Worm (Caenorhabditis elegans): ENCODE data around the gene clec-181.

clec-181 gene

DNA sequence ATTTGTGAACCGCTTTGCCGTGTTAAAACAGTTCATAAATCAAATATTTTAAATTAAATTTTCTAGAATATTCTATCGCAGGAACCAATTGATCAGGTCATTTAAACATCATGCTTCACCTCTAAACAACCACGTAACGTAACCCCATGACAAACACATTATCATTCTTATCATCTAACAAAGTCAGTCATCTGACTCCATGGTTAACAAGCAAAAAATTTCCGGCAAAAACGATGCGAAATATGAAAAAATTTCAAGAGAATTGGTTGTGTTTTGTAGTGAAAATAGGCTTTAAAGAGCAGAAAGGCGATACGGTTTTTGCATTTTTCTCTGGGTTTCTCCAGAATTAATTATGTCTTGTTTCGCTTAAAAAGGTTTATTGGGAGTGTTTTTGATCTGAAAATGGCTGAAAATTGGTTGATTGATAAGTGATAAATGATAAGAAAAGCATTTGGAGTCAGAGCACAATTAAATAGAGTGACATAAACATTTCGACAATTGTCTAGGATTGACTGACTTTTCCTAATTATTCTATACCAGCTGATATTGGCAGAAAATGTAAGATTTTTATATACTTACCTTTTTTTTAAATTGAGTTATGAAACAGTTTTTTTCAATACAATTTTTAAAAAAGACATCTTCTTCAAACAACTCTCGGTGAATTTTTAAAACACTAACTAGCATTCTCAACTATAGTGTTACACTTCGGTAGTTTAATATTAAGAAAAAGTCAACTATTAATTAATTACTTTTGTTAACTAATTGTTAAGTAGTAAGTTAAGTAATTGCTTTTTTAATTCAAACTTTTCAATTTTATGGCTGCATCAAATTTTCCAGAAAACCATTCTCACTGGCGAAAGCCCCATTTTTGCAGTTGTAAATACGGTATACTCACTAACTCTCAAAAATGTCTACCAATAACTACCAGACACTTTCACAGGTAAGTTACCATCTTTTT is 10.5 kb upstream of the clec-181 start, which contains the start of gene catp-7:
catp-7 (plus strand) TSS at position 908 of the 958 bp plus-strand sequence.
- TF ChIP-seq elt-3 (tag; optimal IDR thresholded peaks at IDR 0.05) (no peak), nhr-11 (tag; optimal IDR thresholded peaks at IDR 0.05) (no peak), ceh-28 (tag; optimal IDR thresholded peaks at IDR 0.05) (no peak), ceh-9 (tag; optimal IDR thresholded peaks at IDR 0.05) (no peak), aly-2 (tag; optimal IDR thresholded peaks at IDR 0.05) (no peak), eor-1 (tag; optimal IDR thresholded peaks at IDR 0.05) (no peak), lin-39 (tag; optimal IDR thresholded peaks at IDR 0.05) (no peak), jun-1 (tag; optimal IDR thresholded peaks at IDR 0.05) (peak; percentile 49), unc-62 (GFP tag; optimal IDR thresholded peaks at IDR 0.05) (no peak), nhr-28 (tag; optimal IDR thresholded peaks at IDR 0.05) (no peak), zag-1 (tag; optimal IDR thresholded peaks at IDR 0.05) (no peak), pha-4 (tag; optimal IDR thresholded peaks at IDR 0.05) (peak; percentile 51), daf-12 (tag; optimal IDR thresholded peaks at IDR 0.05) (no peak), mdl-1 (tag; optimal IDR thresholded peaks at IDR 0.05) (no peak), pqm-1 (tag; optimal IDR thresholded peaks at IDR 0.05) (peak; percentile 93), nfya-1 (tag; optimal IDR thresholded peaks at IDR 0.05; ENCODE audit: insufficient read depth) (no peak), skn-1 (tag; optimal IDR thresholded peaks at IDR 0.05) (peak; percentile 67), elt-2 (tag; optimal IDR thresholded peaks at IDR 0.05) (peak; percentile 97), nhr-43 (tag; optimal IDR thresholded peaks at IDR 0.05; ENCODE audit: poor library complexity, severe bottlenecking) (no peak), tbx-2 (tag; optimal IDR thresholded peaks at IDR 0.05) (no peak), ztf-11 (tag; optimal IDR thresholded peaks at IDR 0.05) (no peak), R02D3.7 (tag; optimal IDR thresholded peaks at IDR 0.05) (no peak), mml-1 (tag; optimal IDR thresholded peaks at IDR 0.05) (no peak)

DNA sequence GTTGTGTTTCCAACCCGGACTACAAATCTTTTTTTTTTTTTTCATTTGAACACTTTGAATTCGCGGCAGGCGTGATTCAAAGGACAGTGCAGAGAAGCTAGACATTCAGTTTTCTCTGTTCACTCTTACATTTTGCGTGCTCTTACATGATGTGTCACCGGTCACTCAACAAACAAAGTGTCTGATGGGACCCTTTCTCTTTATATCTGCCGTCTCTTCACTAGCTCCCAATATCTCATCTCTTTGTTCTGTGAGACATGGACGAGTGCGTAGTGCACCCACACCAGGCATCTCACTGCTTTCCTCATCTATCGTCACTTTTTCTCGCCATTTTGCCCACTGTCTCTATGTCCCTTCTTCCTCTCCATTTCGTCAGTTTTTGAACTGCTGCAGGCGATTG is 8.8 kb upstream of the clec-181 start:
- TF ChIP-seq elt-2 (tag; optimal IDR thresholded peaks at IDR 0.05) (no peak), ZK546.5 (tag; optimal IDR thresholded peaks at IDR 0.05) (no peak), daf-12 (tag; optimal IDR thresholded peaks at IDR 0.05) (no peak), pha-4 (tag; optimal IDR thresholded peaks at IDR 0.05) (peak; percentile 40), elt-3 (tag; optimal IDR thresholded peaks at IDR 0.05) (no peak), nfya-1 (tag; optimal IDR thresholded peaks at IDR 0.05; ENCODE audit: insufficient read depth) (peak; percentile 49), pqm-1 (tag; optimal IDR thresholded peaks at IDR 0.05) (peak; percentile 29), ceh-9 (tag; optimal IDR thresholded peaks at IDR 0.05) (no peak), nhr-28 (tag; optimal IDR thresholded peaks at IDR 0.05) (no peak), nhr-25 (tag; optimal IDR thresholded peaks at IDR 0.05) (no peak), nhr-67 (tag; optimal IDR thresholded peaks at IDR 0.05) (no peak), lin-15B (tag; optimal IDR thresholded peaks at IDR 0.05) (peak; percentile 59), eor-1 (tag; optimal IDR thresholded peaks at IDR 0.05) (no peak), nhr-11 (tag; optimal IDR thresholded peaks at IDR 0.05) (no peak), ceh-82 (tag; optimal IDR thresholded peaks at IDR 0.05) (peak; percentile 54), fkh-10 (GFP tag; optimal IDR thresholded peaks at IDR 0.05) (no peak), lin-39 (tag; optimal IDR thresholded peaks at IDR 0.05) (peak; percentile 75), fkh-2 (tag; optimal IDR thresholded peaks at IDR 0.05) (no peak), elt-1 (tag; optimal IDR thresholded peaks at IDR 0.05) (peak; percentile 14), jun-1 (tag; optimal IDR thresholded peaks at IDR 0.05) (peak; percentile 59), fos-1 (tag; optimal IDR thresholded peaks at IDR 0.05) (peak; percentile 23), ceh-28 (tag; optimal IDR thresholded peaks at IDR 0.05) (peak; percentile 17), skn-1 (tag; optimal IDR thresholded peaks at IDR 0.05) (no peak), mml-1 (tag; optimal IDR thresholded peaks at IDR 0.05) (no peak), egl-27 (tag; optimal IDR thresholded peaks at IDR 0.05) (no peak), mdl-1 (tag; optimal IDR thresholded peaks at IDR 0.05) (no peak), egl-5 (tag; optimal IDR thresholded peaks at IDR 0.05) (no peak), aly-2 (tag; optimal IDR thresholded peaks at IDR 0.05) (no peak), nhr-12 (tag; optimal IDR thresholded peaks at IDR 0.05) (no peak), nhr-237 (tag; optimal IDR thresholded peaks at IDR 0.05) (no peak), hmg-11 (tag; optimal IDR thresholded peaks at IDR 0.05) (peak; percentile 80), ztf-11 (tag; optimal IDR thresholded peaks at IDR 0.05) (no peak), ama-1 (optimal IDR thresholded peaks at IDR 0.05) (peak; percentile 20), unc-62 (GFP tag; optimal IDR thresholded peaks at IDR 0.05) (peak; percentile 95), tbx-2 (tag; optimal IDR thresholded peaks at IDR 0.05) (no peak), nhr-76 (tag; optimal IDR thresholded peaks at IDR 0.05) (no peak), zag-1 (tag; optimal IDR thresholded peaks at IDR 0.05) (peak; percentile 26), ztf-4 (tag; optimal IDR thresholded peaks at IDR 0.05) (no peak), R02D3.7 (tag; optimal IDR thresholded peaks at IDR 0.05) (peak; percentile 11), nhr-43 (tag; optimal IDR thresholded peaks at IDR 0.05; ENCODE audit: poor library complexity, severe bottlenecking) (no peak), nhr-77 (tag; optimal IDR thresholded peaks at IDR 0.05) (no peak), snpc-4 (tag; optimal IDR thresholded peaks at IDR 0.05) (no peak), nhr-23 (tag; optimal IDR thresholded peaks at IDR 0.05) (no peak), ceh-16 (tag; optimal IDR thresholded peaks at IDR 0.05) (no peak), lsy-12 (tag; optimal IDR thresholded peaks at IDR 0.05) (no peak), unc-39 (tag; optimal IDR thresholded peaks at IDR 0.05) (no peak)

All from whole organism, L3 larva.